Worm (Caenorhabditis elegans) whole organism, mixed stage, embryonic: Measurements from ENCODE around the gene ZK1320.7.

ENCODE experiments used
- ceh-39 ChIP-seq: fragments of 150-350 bp; optimal IDR thresholded peaks from 2 replicates; lab custom pipeline; 2014; ENCODE audit warnings: missing biosample characterization, missing genetic modification characterization
- drap-1 ChIP-seq: fragments of 200-800 bp; sonication (Bioruptor generic); optimal IDR thresholded peaks from 3 replicates; lab custom pipeline; 2018; ENCODE audit warnings: mild to moderate bottlenecking, missing genetic modification characterization, missing compliant biosample characterization
- lin-13 ChIP-seq: fragments of 150-350 bp; optimal IDR thresholded peaks from 2 replicates; lab custom pipeline; 2014; ENCODE audit warnings: missing biosample characterization, missing genetic modification characterization
- mab-5 ChIP-seq: fragments of 150-350 bp; optimal IDR thresholded peaks from 2 replicates; lab custom pipeline; 2014; ENCODE audit warnings: missing biosample characterization, missing genetic modification characterization
- mep-1 ChIP-seq: fragments of 150-350 bp; optimal IDR thresholded peaks from 2 replicates; lab custom pipeline; 2017; ENCODE audit warnings: missing biosample characterization, missing genetic modification reagents, missing genetic modification characterization, inconsistent platforms
- pha-4 ChIP-seq: fragments of 150-350 bp; optimal IDR thresholded peaks from 2 replicates; lab custom pipeline; 2018; ENCODE audit warnings: missing biosample characterization, missing genetic modification reagents, missing genetic modification characterization
- sem-2 ChIP-seq: fragments of 200-800 bp; sonication (Bioruptor generic); optimal IDR thresholded peaks from 2 replicates; lab custom pipeline; 2018; ENCODE audit warnings: mild to moderate bottlenecking, missing genetic modification characterization, missing compliant biosample characterization
- snpc-4 ChIP-seq: fragments of 150-350 bp; optimal IDR thresholded peaks from 2 replicates; lab custom pipeline; 2014; ENCODE audit warnings: missing biosample characterization, missing genetic modification characterization
- unc-62 ChIP-seq: fragments of 150-350 bp; optimal IDR thresholded peaks from 2 replicates; lab custom pipeline; 2014; ENCODE audit warnings: missing biosample characterization, missing genetic modification reagents, missing genetic modification characterization
- ztf-11 ChIP-seq: fragments of 150-350 bp; optimal IDR thresholded peaks from 2 replicates; lab custom pipeline; 2014; ENCODE audit warnings: missing biosample characterization, missing genetic modification characterization

ce11 chrII:9644438-9644837 is 27.0 kb upstream of the ZK1320.7 start, which contains the start of gene fzr-1:
- TF ChIP-seq lin-13 (tag; lab: Kevin White, UChicago) (no peak), mep-1 (tag; lab: Kevin White, UChicago) (no peak), snpc-4 (tag; lab: Kevin White, UChicago) (no peak), drap-1 (GFP tag; lab: Kevin White, UChicago) (no peak), sem-2 (GFP tag; lab: Kevin White, UChicago) (no peak), mab-5 (tag; lab: Kevin White, UChicago) (no peak), unc-62 (no peak), pha-4 (tag; lab: Kevin White, UChicago) (no peak), ceh-39 (no peak), ztf-11 (no peak)
